Worm (Caenorhabditis elegans) whole organism, late embryonic: ENCODE measurements around the gene cpr-3.

Source experiments
- ama-1 ChIP-seq: fragments of 150-350 bp; optimal IDR thresholded peaks from 2 replicates; lab custom pipeline; 2014
- dmd-4 ChIP-seq: sonication (generic microtip); optimal IDR thresholded peaks from 2 replicates; lab custom pipeline; 2016; ENCODE audit warnings: borderline replicate concordance, missing genetic modification characterization, missing compliant biosample characterization
- pag-3 ChIP-seq: sonication (generic microtip); optimal IDR thresholded peaks from 2 replicates; lab custom pipeline; 2016; ENCODE audit warnings: missing compliant biosample characterization, missing genetic modification characterization, borderline replicate concordance
- pax-1 ChIP-seq: fragments of 150-350 bp; optimal IDR thresholded peaks from 2 replicates; lab custom pipeline; 2014; ENCODE audit warnings: missing biosample characterization, missing genetic modification characterization
- pha-2 ChIP-seq: sonication (generic microtip); optimal IDR thresholded peaks from 2 replicates; lab custom pipeline; 2017; ENCODE audit warnings: mild to moderate bottlenecking, missing genetic modification characterization, missing compliant biosample characterization
- pha-4 ChIP-seq: fragments of 150-350 bp; optimal IDR thresholded peaks from 2 replicates; lab custom pipeline; 2018; ENCODE audit warnings: missing biosample characterization, missing genetic modification reagents, missing genetic modification characterization
- tbx-2 ChIP-seq: sonication (generic microtip); optimal IDR thresholded peaks from 2 replicates; lab custom pipeline; 2016; ENCODE audit warnings: missing genetic modification characterization, missing compliant biosample characterization

ce11 chrV:15253529-15253928, 45.0 kb downstream of the cpr-3 start, which contains the start of gene srbc-75:
- TF ChIP-seq pha-4 (tag; lab: Kevin White, UChicago) (no peak), pax-1 (tag; lab: Kevin White, UChicago) (no peak), pha-2 (no peak), tbx-2 (tag; lab: Kevin White, UChicago) (no peak), ama-1 (no peak), dmd-4 (tag; lab: Kevin White, UChicago) (no peak), pag-3 (tag; lab: Kevin White, UChicago) (no peak)
